Fruit fly (Drosophila melanogaster) whole organism: ENCODE data around the gene Pkd2.

Experiments used
- CG8478 ChIP-seq: fragments of >200 bp; optimal IDR thresholded peaks from 2 replicates; lab custom pipeline; 2018; ENCODE audit warnings: inconsistent platforms
- Dll ChIP-seq: fragments of >200 bp; optimal IDR thresholded peaks from 2 replicates; lab custom pipeline; 2017
- usp ChIP-seq: fragments of >200 bp; optimal IDR thresholded peaks from 2 replicates; lab custom pipeline; 2017; ENCODE audit warnings: missing biosample characterization, missing genetic modification characterization, mixed read lengths

DNA sequence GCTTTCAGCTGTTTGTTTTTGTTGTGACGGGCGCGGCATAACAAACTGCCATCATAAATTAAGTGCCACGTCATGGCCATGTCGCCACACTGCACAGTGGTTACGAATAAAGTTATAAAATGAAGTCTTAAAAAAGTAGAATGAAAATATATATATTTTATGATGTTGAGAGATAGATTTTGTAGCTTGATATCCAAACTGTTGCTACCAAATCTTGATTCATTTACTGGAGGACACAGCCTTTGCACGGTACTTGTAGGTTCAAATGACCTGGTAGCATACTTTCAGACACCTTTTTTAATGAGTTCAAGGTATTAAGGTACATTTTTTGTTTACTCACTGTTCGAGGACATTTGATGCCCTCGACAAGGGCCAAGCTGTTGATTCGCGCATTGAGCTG is 44.1 kb upstream of the Pkd2 start:
- TF ChIP-seq Dll (lab: Kevin White, UChicago) (no peak), usp (GFP tag; lab: Kevin White, UChicago) (no peak), CG8478 (lab: Kevin White, UChicago) (no peak)
